Worm (Caenorhabditis elegans): ENCODE measurements around the gene ZK809.1.

- no peak for TF ChIP-seq ztf-4 (tag; optimal IDR thresholded peaks at IDR 0.05)
- TF ChIP-seq elt-1 (tag; optimal IDR thresholded peaks at IDR 0.05), result no peak
Observed at ce11 chrIV:11644705-11645104, 2.8 kb downstream of the ZK809.1 start.
